Fruit fly (Drosophila melanogaster): ENCODE results near the gene tty.

tty gene

dm6 chrX:21373659-21374426 is 34.4 kb upstream of the tty start, which contains the start of gene slgA (continued):
- TF ChIP-seq CG4820 (GFP tag; optimal IDR thresholded peaks at IDR 0.05) (peak; percentile 24), CG6689 (GFP tag; IDR thresholded peaks at IDR 0.05) (no peak), slbo (GFP tag; IDR thresholded peaks at IDR 0.05) (peak; percentile 58), Ets97D (GFP tag; optimal IDR thresholded peaks at IDR 0.05) (peak; percentile 84), Bteb2 (GFP tag; optimal IDR thresholded peaks at IDR 0.05) (peak; percentile 35), CG32772 (GFP tag; IDR thresholded peaks at IDR 0.05) (no peak), Nf-YC (tag; optimal IDR thresholded peaks at IDR 0.05) (peak; percentile 97), Bgb (GFP tag; IDR thresholded peaks at IDR 0.05; ENCODE audit: partially characterized antibody) (peak; percentile 70), ind (GFP tag; optimal IDR thresholded peaks at IDR 0.05) (peak; percentile 9), CrebB (tag; optimal IDR thresholded peaks at IDR 0.05) (no peak), lola (GFP tag; optimal IDR thresholded peaks at IDR 0.05) (no peak), trh (GFP tag; optimal IDR thresholded peaks at IDR 0.05) (no peak), CG15269 (tag; optimal IDR thresholded peaks at IDR 0.05) (no peak), CG42726 (GFP tag; IDR thresholded peaks at IDR 0.05; ENCODE audit: partially characterized antibody) (peak; percentile 17; the same call in 1 of the 2 replicates), ham (GFP tag; IDR thresholded peaks at IDR 0.05) (no peak), B-H1 (GFP tag; IDR thresholded peaks at IDR 0.05) (no peak), bsh (GFP tag; optimal IDR thresholded peaks at IDR 0.05) (no peak), Trl (optimal IDR thresholded peaks at IDR 0.05) (no peak), Trl (GFP tag; optimal IDR thresholded peaks at IDR 0.05) (no peak), CG2129 (GFP tag; IDR thresholded peaks at IDR 0.05; ENCODE audit: partially characterized antibody) (peak; percentile 33; the same call in 1 of the 2 replicates), sna (GFP tag; IDR thresholded peaks at IDR 0.05; ENCODE audit: partially characterized antibody) (0 out of 2 replicates have a peak, but pooled peaks have one; percentile 37), Eip74EF (GFP tag; optimal IDR thresholded peaks at IDR 0.05) (no peak), Doc2 (GFP tag; IDR thresholded peaks at IDR 0.05) (no peak), dysf (GFP tag; IDR thresholded peaks at IDR 0.05) (no peak), az2 (GFP tag; optimal IDR thresholded peaks at IDR 0.05) (peak; percentile 14), ac (GFP tag; optimal IDR thresholded peaks at IDR 0.05) (no peak), HLHmδ (GFP tag; optimal IDR thresholded peaks at IDR 0.05) (no peak), CG4707 (GFP tag; optimal IDR thresholded peaks at IDR 0.05) (no peak), CG10147 (GFP tag; optimal IDR thresholded peaks at IDR 0.05) (no peak), oc (tag; optimal IDR thresholded peaks at IDR 0.05) (no peak), CG2116 (GFP tag; optimal IDR thresholded peaks at IDR 0.05) (peak; percentile 98), crp (GFP tag; optimal IDR thresholded peaks at IDR 0.05) (peak in 1 of 2 experiments; percentile 69), wor (GFP tag; IDR thresholded peaks at IDR 0.05) (no peak), CG4730 (GFP tag; IDR thresholded peaks at IDR 0.05) (no peak), grn (GFP tag; optimal IDR thresholded peaks at IDR 0.05) (peak; percentile 37), en (GFP tag; optimal IDR thresholded peaks at IDR 0.05) (no peak), ttk (GFP tag; IDR thresholded peaks at IDR 0.05) (no peak), CG6791 (GFP tag; IDR thresholded peaks at IDR 0.05; ENCODE audit: partially characterized antibody) (peak; percentile 78), sd (tag; optimal IDR thresholded peaks at IDR 0.05) (peak; percentile 5), CG34422 (GFP tag; IDR thresholded peaks at IDR 0.05) (peak; percentile 40; the same call in 2 of the 3 replicates), CG8765 (GFP tag; IDR thresholded peaks at IDR 0.05) (no peak), MESR4 (GFP tag; optimal IDR thresholded peaks at IDR 0.05) (peak; percentile 32), Sin3A (optimal IDR thresholded peaks at IDR 0.05) (peak; percentile 37), CG14710 (tag; optimal IDR thresholded peaks at IDR 0.05) (peak; percentile 59), gfzf (GFP tag; optimal IDR thresholded peaks at IDR 0.05) (peak; percentile 27), bab2 (GFP tag; optimal IDR thresholded peaks at IDR 0.05) (no peak), al (GFP tag; IDR thresholded peaks at IDR 0.05) (peak; percentile 25; the same call in 1 of the 2 replicates), BtbVII (GFP tag; optimal IDR thresholded peaks at IDR 0.05) (no peak), CG18476 (GFP tag; optimal IDR thresholded peaks at IDR 0.05) (no peak)
